Fruit fly (Drosophila melanogaster): ENCODE measurements around the gene chif.

dm6 chr2L:16302773-16303279 lies 49.6 kb downstream of the chif start, which contains the start of gene GMF:
- TF ChIP-seq usp (GFP tag; optimal IDR thresholded peaks at IDR 0.05) (no peak), Dfd (GFP tag; optimal IDR thresholded peaks at IDR 0.05) (no peak), Rel (GFP tag; optimal IDR thresholded peaks at IDR 0.05) (no peak), Rel (tag; optimal IDR thresholded peaks at IDR 0.05) (peak; percentile 20), rgr (GFP tag; optimal IDR thresholded peaks at IDR 0.05) (peak; percentile 64), sage (GFP tag; optimal IDR thresholded peaks at IDR 0.05) (no peak), pan (optimal IDR thresholded peaks at IDR 0.05) (no peak), CG9705 (GFP tag; optimal IDR thresholded peaks at IDR 0.05) (no peak), psq (GFP tag; optimal IDR thresholded peaks at IDR 0.05) (peak; percentile 21)

All from whole organism, wandering third instar larva.